Worm (Caenorhabditis elegans): ENCODE measurements around the gene C10C5.4.

DNA sequence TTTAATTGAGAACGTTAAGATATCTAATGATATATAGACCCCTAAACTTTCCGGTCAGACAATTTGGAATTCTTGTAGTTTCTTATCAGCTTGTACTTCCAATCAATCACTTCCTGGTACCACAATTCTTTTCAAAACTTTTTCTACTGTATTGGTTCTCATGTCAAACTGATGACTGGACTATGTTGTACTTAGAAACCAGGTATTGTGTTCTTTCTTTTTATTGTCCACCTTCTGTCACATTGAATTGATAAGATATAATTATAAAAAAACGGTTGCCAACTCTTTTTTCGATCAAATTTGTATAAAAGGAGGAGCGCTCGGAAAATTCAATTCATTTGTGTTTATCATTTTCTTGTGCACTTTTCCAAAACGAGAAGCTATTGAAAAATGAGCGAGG is at the start of gene C10C5.4:
- TF ChIP-seq ama-1 (optimal IDR thresholded peaks at IDR 0.05): no peak
- TF ChIP-seq lin-11 (tag; optimal IDR thresholded peaks at IDR 0.05): no peak
- TF ChIP-seq unc-55 (GFP tag; optimal IDR thresholded peaks at IDR 0.05): no peak
- TF ChIP-seq nhr-11 (tag; optimal IDR thresholded peaks at IDR 0.05): no peak
- TF ChIP-seq ztf-4 (tag; optimal IDR thresholded peaks at IDR 0.05): no peak
- TF ChIP-seq ZK546.5 (tag; optimal IDR thresholded peaks at IDR 0.05): no peak
